Fruit fly (Drosophila melanogaster): Measurements from ENCODE around the gene Grx5.

dm6 chrX:14812239-14812638, 25.8 kb downstream of the Grx5 start:
- TF ChIP-seq fd96Ca (GFP tag; IDR thresholded peaks at IDR 0.05) (peak; percentile 74), CG8301 (tag; optimal IDR thresholded peaks at IDR 0.05) (peak; percentile 53), EcR (GFP tag; optimal IDR thresholded peaks at IDR 0.05) (no peak), Snoo (tag; optimal IDR thresholded peaks at IDR 0.05) (no peak)
